Worm (Caenorhabditis elegans): ENCODE measurements around the gene F55G11.7.

The F55G11.7 gene

ce11 chrIV:12941254-12941653 lies 19.0 kb upstream of the F55G11.7 start, which contains the start of gene dod-24:
TSS of gene dod-24 (minus strand) at chrIV:12941354.
- TF ChIP-seq jun-1 (tag; optimal IDR thresholded peaks at IDR 0.05) (no peak), ceh-90 (tag; optimal IDR thresholded peaks at IDR 0.05) (no peak), unc-62 (GFP tag; optimal IDR thresholded peaks at IDR 0.05) (no peak), Y116A8C.19 (tag; optimal IDR thresholded peaks at IDR 0.05; ENCODE audit: borderline replicate concordance) (no peak), unc-98 (GFP tag; IDR thresholded peaks at IDR 0.05) (no peak), elt-2 (tag; optimal IDR thresholded peaks at IDR 0.05) (no peak), efl-3 (GFP tag; optimal IDR thresholded peaks at IDR 0.05) (no peak), ets-5 (GFP tag; IDR thresholded peaks at IDR 0.05) (no peak), mef-2 (tag; optimal IDR thresholded peaks at IDR 0.05) (no peak), tbx-2 (tag; optimal IDR thresholded peaks at IDR 0.05) (no peak), hpl-2 (GFP tag; optimal IDR thresholded peaks at IDR 0.05) (no peak), irx-1 (tag; optimal IDR thresholded peaks at IDR 0.05) (no peak)

ce11 chrIV:12942633-12943032 lies 17.6 kb upstream of the F55G11.7 start, which contains the start of gene dct-19:
TSS of gene dct-19 (plus strand) at chrIV:12942933.
- TF ChIP-seq ceh-82 (tag; optimal IDR thresholded peaks at IDR 0.05) (no peak), aly-2 (tag; optimal IDR thresholded peaks at IDR 0.05) (no peak), fkh-8 (tag; optimal IDR thresholded peaks at IDR 0.05) (no peak), nhr-237 (tag; optimal IDR thresholded peaks at IDR 0.05) (no peak), vab-15 (tag; optimal IDR thresholded peaks at IDR 0.05) (no peak), nhr-71 (tag; optimal IDR thresholded peaks at IDR 0.05) (no peak), mab-9 (GFP tag; IDR thresholded peaks at IDR 0.05) (no peak), blmp-1 (tag; optimal IDR thresholded peaks at IDR 0.05) (no peak)

- no peak for TF ChIP-seq mep-1 (tag; optimal IDR thresholded peaks at IDR 0.05)
- TF ChIP-seq ceh-88 (GFP tag; IDR thresholded peaks at IDR 0.05): no peak
- TF ChIP-seq nhr-20 (tag; optimal IDR thresholded peaks at IDR 0.05): no peak
- TF ChIP-seq mab-9 (GFP tag; IDR thresholded peaks at IDR 0.05): no peak
- TF ChIP-seq nhr-90 (tag; optimal IDR thresholded peaks at IDR 0.05; ENCODE audit: poor library complexity): no peak
- no peak for TF ChIP-seq nhr-47 (tag; optimal IDR thresholded peaks at IDR 0.05)
- TF ChIP-seq C16A3.4 (tag; optimal IDR thresholded peaks at IDR 0.05): no peak
- no peak for TF ChIP-seq vab-15 (tag; optimal IDR thresholded peaks at IDR 0.05)
- no peak for TF ChIP-seq lir-3 (tag; optimal IDR thresholded peaks at IDR 0.05; ENCODE audit: poor library complexity)
- TF ChIP-seq pag-3 (tag; optimal IDR thresholded peaks at IDR 0.05; ENCODE audit: borderline replicate concordance, insufficient read depth): no peak
- no peak for TF ChIP-seq lin-14 (GFP tag; optimal IDR thresholded peaks at IDR 0.05)
- no peak for TF ChIP-seq lsy-2 (tag; optimal IDR thresholded peaks at IDR 0.05)
- no peak for TF ChIP-seq xbp-1 (tag; optimal IDR thresholded peaks at IDR 0.05)
- TF ChIP-seq nhr-12 (tag; optimal IDR thresholded peaks at IDR 0.05): no peak
- no peak for TF ChIP-seq elt-3 (tag; optimal IDR thresholded peaks at IDR 0.05)
- TF ChIP-seq egl-13 (tag; optimal IDR thresholded peaks at IDR 0.05): no peak
- TF ChIP-seq F16B12.6 (tag; optimal IDR thresholded peaks at IDR 0.05): no peak
- TF ChIP-seq lin-35 (GFP tag; optimal IDR thresholded peaks at IDR 0.05): no peak
Observed at ce11 chrIV:12946488-12946887, 13.7 kb upstream of the F55G11.7 start, which contains the start of gene F55G11.1. TSS of gene F55G11.1 (minus strand) at chrIV:12946588.

ce11 chrIV:12948470-12948869 lies 11.8 kb upstream of the F55G11.7 start, which contains the start of gene F55G11.10:
TSS of gene F55G11.10 (plus strand) at chrIV:12948770.
- TF ChIP-seq fos-1 (tag; optimal IDR thresholded peaks at IDR 0.05) (no peak), elt-2 (tag; optimal IDR thresholded peaks at IDR 0.05) (no peak), nhr-71 (tag; optimal IDR thresholded peaks at IDR 0.05) (no peak), sup-37 (GFP tag; optimal IDR thresholded peaks at IDR 0.05) (no peak), fkh-10 (GFP tag; optimal IDR thresholded peaks at IDR 0.05) (no peak), unc-62 (GFP tag; optimal IDR thresholded peaks at IDR 0.05) (no peak), rnt-1 (tag; optimal IDR thresholded peaks at IDR 0.05) (no peak), vab-15 (tag; optimal IDR thresholded peaks at IDR 0.05) (no peak), irx-1 (tag; optimal IDR thresholded peaks at IDR 0.05) (no peak), lir-3 (tag; optimal IDR thresholded peaks at IDR 0.05; ENCODE audit: poor library complexity) (no peak), elt-3 (tag; optimal IDR thresholded peaks at IDR 0.05) (no peak), pqm-1 (tag; optimal IDR thresholded peaks at IDR 0.05) (no peak), Y116A8C.19 (tag; optimal IDR thresholded peaks at IDR 0.05; ENCODE audit: borderline replicate concordance) (no peak), dpl-1 (GFP tag; optimal IDR thresholded peaks at IDR 0.05) (no peak), unc-86 (tag; optimal IDR thresholded peaks at IDR 0.05) (no peak), unc-30 (tag; optimal IDR thresholded peaks at IDR 0.05) (no peak)

Data from whole organism, L1 larva.